Fruit fly (Drosophila melanogaster): Measurements from ENCODE around the gene CG1275.

The CG1275 gene

DNA sequence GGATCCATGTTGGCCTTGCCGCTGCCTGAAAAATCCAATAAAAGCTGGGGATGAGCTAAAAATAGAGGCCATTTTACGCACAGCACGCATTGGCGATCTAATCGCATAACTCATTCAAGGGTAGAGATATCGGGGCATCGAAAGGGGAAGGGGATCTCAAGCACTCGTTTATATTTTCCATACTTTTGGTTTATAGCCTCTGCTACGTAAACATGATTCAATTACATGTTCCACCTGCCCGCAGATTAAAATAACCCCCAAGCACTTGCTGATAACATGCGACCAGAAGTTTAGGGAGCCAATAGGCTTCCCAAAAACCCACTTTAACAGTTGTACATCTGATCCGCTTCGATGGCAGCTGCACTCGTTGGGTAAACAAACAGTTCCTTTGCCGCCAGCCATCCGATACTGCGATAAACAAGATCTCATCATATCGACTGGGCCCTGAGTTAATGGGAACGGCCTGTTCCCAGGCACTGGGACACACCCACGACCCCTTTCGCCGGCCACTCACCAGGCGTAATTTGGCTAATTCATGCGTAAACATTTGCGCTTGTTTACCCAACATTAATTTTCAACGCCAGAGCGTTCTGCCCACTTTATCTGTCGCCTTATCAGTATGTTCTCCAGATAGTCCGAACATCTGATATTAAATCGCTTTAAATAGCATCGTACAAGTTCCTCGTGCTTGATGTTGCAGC lies 3.1 kb downstream of the CG1275 start:
- TF ChIP-seq Sox14 (GFP tag; optimal IDR thresholded peaks at IDR 0.05) (no peak), fd85E (GFP tag; optimal IDR thresholded peaks at IDR 0.05) (no peak), CG6276 (GFP tag; optimal IDR thresholded peaks at IDR 0.05) (no peak), Ets21C (GFP tag; optimal IDR thresholded peaks at IDR 0.05) (no peak), fkh (GFP tag; optimal IDR thresholded peaks at IDR 0.05) (peak; percentile 81), CG3032 (tag; optimal IDR thresholded peaks at IDR 0.05) (no peak)

DNA sequence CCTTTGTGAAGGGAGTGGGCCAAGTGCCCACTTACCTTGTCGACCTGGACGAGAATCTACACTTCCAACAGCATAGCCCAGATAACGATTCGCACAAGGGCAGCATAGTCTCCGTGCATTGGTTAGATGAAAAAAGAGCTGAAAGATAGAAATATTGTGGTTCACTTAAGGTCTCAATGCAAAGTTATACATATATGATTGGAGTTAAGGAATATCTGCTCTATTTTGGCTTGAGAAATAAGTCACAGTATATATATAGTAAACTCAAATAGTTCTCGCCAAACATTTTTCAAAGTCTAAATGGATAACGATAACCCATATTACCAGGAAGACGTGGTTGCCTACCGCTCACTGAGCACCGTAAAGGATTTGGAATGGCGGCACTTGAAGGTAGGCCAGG lies 8.9 kb downstream of the CG1275 start, which contains the start of gene CG32305:
Gene CG32305, plus strand, starts transcription at position 301 of the 400 bp plus-strand sequence.
- no peak for TF ChIP-seq lz (GFP tag; optimal IDR thresholded peaks at IDR 0.05)
- TF ChIP-seq Ets21C (GFP tag; optimal IDR thresholded peaks at IDR 0.05), result no peak
- no peak for TF ChIP-seq CG3919 (GFP tag; optimal IDR thresholded peaks at IDR 0.05)
- TF ChIP-seq Eip78C (GFP tag), result no peak
- TF ChIP-seq svp (GFP tag), result no peak
- no peak for TF ChIP-seq Sox15 (GFP tag; optimal IDR thresholded peaks at IDR 0.05)
- no peak for TF ChIP-seq CG34406 (GFP tag; optimal IDR thresholded peaks at IDR 0.05)
- TF ChIP-seq CG11762 (GFP tag; optimal IDR thresholded peaks at IDR 0.05; ENCODE audit: insufficient read depth), result no peak
- no peak for TF ChIP-seq CG10669 (GFP tag; optimal IDR thresholded peaks at IDR 0.05)
- TF ChIP-seq CG3032 (tag; optimal IDR thresholded peaks at IDR 0.05), result no peak
- TF ChIP-seq Eip75B (GFP tag; optimal IDR thresholded peaks at IDR 0.05), result no peak

DNA sequence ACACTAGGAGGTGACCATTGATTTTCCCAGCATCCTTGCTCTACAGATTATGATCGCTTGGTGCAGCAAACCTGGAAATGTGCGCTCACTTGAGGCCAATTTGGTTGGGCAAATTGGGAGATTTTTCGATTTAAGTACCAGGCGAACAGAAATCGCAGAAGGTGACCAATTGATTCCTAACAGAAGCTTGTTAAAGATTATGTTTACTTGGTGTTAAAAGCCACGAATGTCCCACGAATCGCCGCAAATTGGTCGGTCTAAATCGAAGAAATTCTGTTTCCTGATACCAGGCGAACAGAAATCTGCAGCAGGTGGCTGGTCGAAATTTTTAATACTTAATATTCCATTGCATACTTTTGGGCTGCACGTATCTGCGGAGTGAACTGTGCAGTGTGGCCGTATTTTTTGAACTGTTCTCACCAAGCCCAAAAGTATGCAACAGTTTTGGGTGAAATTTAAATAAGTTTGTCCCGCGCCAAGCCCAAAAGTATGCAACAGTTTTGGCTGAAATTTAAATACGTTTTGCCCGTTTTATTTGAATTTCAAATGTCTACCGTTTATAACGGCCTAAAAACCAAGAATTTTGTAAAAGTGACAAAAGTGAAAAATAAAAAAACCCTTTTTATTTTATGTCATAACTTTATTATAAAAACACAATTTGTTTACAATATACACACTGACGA lies 13.2 kb downstream of the CG1275 start, which contains the start of gene CG32301:
Gene CG32301, plus strand, starts transcription at position 633 of the 683 bp plus-strand sequence.
- TF ChIP-seq Eip75B (GFP tag; optimal IDR thresholded peaks at IDR 0.05) (no peak), CG15336 (GFP tag; IDR thresholded peaks at IDR 0.05) (0 out of 2 replicates have a peak, but pooled peaks have one; percentile 13), CG8319 (GFP tag; optimal IDR thresholded peaks at IDR 0.05) (peak; percentile 8), Met (GFP tag; optimal IDR thresholded peaks at IDR 0.05) (no peak)

DNA sequence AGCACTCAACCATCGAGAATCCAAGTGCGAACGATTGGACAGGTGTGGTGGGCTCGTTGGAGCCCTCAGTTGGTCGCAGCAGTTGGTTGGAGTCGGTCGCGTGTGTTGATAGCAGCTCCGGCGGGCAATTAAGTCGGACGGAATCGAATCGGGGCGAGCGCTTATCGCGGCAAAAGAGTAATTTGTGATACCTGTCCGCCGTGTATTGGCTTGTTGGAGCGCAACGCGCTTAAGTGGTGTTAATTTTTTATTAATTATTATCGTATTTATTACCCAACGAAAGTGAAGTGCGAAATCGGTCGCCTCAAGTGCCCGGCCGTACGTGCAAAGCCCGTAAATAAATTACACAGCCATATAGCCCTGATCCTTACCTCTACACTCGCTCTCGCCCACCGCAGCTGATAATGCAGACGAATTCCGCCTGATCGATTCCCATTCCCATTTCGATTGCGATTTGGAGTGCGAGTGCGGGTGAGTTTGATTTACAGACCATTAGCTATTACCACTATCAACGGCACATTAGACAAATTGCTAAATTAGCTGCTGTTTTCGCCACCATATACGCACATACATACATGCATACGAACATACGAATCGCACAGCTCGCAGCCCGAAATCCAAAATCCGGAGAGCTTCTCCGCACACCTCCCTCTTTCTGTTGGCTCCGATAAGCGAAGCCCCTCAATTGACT lies 19.5 kb downstream of the CG1275 start, which contains the start of gene ACXD:
Gene ACXD, plus strand, starts transcription at position 66 of the 691 bp plus-strand sequence.
- TF ChIP-seq OdsH (GFP tag; optimal IDR thresholded peaks at IDR 0.05), result no peak
- TF ChIP-seq vri (GFP tag; optimal IDR thresholded peaks at IDR 0.05), result peak; percentile 46
- no peak for TF ChIP-seq Eip75B (GFP tag; optimal IDR thresholded peaks at IDR 0.05)
- TF ChIP-seq CG16779 (tag; optimal IDR thresholded peaks at IDR 0.05), result no peak
- peak; percentile 78 for TF ChIP-seq svp (GFP tag)
- no peak for TF ChIP-seq CG11902 (GFP tag; optimal IDR thresholded peaks at IDR 0.05)
- no peak for TF ChIP-seq achi (GFP tag; optimal IDR thresholded peaks at IDR 0.05)
- no peak for TF ChIP-seq salr (GFP tag; optimal IDR thresholded peaks at IDR 0.05)
- no peak for TF ChIP-seq eg (GFP tag; IDR thresholded peaks at IDR 0.05)

DNA sequence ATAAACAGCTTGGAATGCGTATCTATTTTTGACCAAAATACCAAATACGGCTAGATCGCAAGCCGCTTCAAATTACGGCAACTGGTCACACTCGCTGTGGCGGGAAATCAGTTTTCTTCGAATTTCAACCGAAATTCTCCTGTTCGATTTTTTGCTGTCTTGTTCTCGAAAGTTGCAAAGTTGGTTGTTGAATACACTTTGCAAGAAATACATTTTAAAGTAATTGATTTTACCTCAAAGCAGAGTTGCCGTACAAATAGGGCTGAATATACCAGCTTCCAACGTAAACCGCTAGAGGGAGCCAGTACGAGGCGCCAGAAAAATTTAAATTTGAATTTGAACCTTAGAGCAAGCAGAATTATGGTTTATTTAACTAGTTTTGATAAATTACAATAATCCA lies 20.2 kb downstream of the CG1275 start, which contains the start of gene CG9018:
Gene CG9018, minus strand, starts transcription at position 43 of the 400 bp plus-strand sequence.
- TF ChIP-seq CG6854 (GFP tag; optimal IDR thresholded peaks at IDR 0.05) (no peak), eg (GFP tag; IDR thresholded peaks at IDR 0.05) (no peak), CG8319 (GFP tag; optimal IDR thresholded peaks at IDR 0.05) (no peak), vri (GFP tag; optimal IDR thresholded peaks at IDR 0.05) (no peak), Smox (GFP tag; optimal IDR thresholded peaks at IDR 0.05) (no peak), Sox14 (GFP tag; optimal IDR thresholded peaks at IDR 0.05) (no peak), svp (GFP tag) (no peak), fd85E (GFP tag; optimal IDR thresholded peaks at IDR 0.05) (no peak), CG3032 (tag; optimal IDR thresholded peaks at IDR 0.05) (no peak), CG4318 (GFP tag; optimal IDR thresholded peaks at IDR 0.05) (no peak), Hr4 (GFP tag; optimal IDR thresholded peaks at IDR 0.05) (no peak)
